Worm (Caenorhabditis elegans): ENCODE data around the gene T10G3.1.
"Not testable (repeated sequence)": the region's sequence is repeated elsewhere in the genome, so short reads cannot be mapped to it uniquely, and the experiment has no call there.

- TF ChIP-seq ZK185.1 (tag; optimal IDR thresholded peaks at IDR 0.05; ENCODE audit: poor library complexity, severe bottlenecking); sea-2 (GFP tag; IDR thresholded peaks at IDR 0.05); dpl-1 (GFP tag; optimal IDR thresholded peaks at IDR 0.05); lsy-27 (tag; optimal IDR thresholded peaks at IDR 0.05; ENCODE audit: borderline replicate concordance, insufficient read depth): not testable (repeated sequence)
- peak; percentile 56 for TF ChIP-seq B0261.1 (tag; optimal IDR thresholded peaks at IDR 0.05)
Observed at ce11 chrV:13509504-13509903, 36.0 kb upstream of the T10G3.1 start.

Measured in whole organism, young adult.